Worm (Caenorhabditis elegans) whole organism, L4 larva: ENCODE results near the gene slo-2.

Source experiments
- F44E2.7 ChIP-seq: fragments of 200-800 bp; sonication (Bioruptor generic); IDR thresholded peaks from 2 replicates; pipeline ENCODE4 v2.1.2; 2022; ENCODE audit warnings: missing genetic modification characterization, missing compliant biosample characterization
- F49E8.2 ChIP-seq: sonication (generic microtip); optimal IDR thresholded peaks from 2 replicates; lab custom pipeline; 2016; ENCODE audit warnings: missing compliant biosample characterization, mild to moderate bottlenecking, missing genetic modification characterization, borderline replicate concordance
- T26A8.4 ChIP-seq: fragments of 200-800 bp; sonication (Bioruptor generic); IDR thresholded peaks from 2 replicates; pipeline ENCODE4 v1.3.6; 2022; ENCODE audit warnings: missing genetic modification characterization, missing compliant biosample characterization
- Y105C5A.15 ChIP-seq: fragments of 200-800 bp; sonication (Bioruptor generic); IDR thresholded peaks from 2 replicates; pipeline ENCODE4 v1.3.6; 2022; ENCODE audit warnings: missing genetic modification characterization, missing compliant biosample characterization
- Y48G9A.11 ChIP-seq: fragments of 200-800 bp; sonication (Bioruptor generic); IDR thresholded peaks from 2 replicates; pipeline ENCODE4 v1.3.6; 2022; ENCODE audit warnings: missing genetic modification reagents, missing genetic modification characterization, missing compliant biosample characterization
- Y5F2A.4 ChIP-seq: fragments of 200-800 bp; sonication (Bioruptor generic); optimal IDR thresholded peaks from 2 replicates; lab custom pipeline; 2018; ENCODE audit warnings: mild to moderate bottlenecking, missing genetic modification characterization, missing compliant biosample characterization
- Y75B8A.6 ChIP-seq: fragments of 200-800 bp; sonication (Bioruptor generic); IDR thresholded peaks from 2 replicates; pipeline ENCODE4 v1.3.6; 2022; ENCODE audit warnings: missing genetic modification reagents, missing genetic modification characterization, missing compliant biosample characterization
- ZK546.5 ChIP-seq, 2 experiments: sonication (generic microtip); optimal IDR thresholded peaks; 2 replicates each; lab custom pipeline; 2017; ENCODE audit warnings: missing biosample characterization in 2 of 2, missing genetic modification characterization in 2 of 2
- aha-1 ChIP-seq: fragments of 150-350 bp; peaks from one replicate; lab custom pipeline; 2014; ENCODE audit warnings: missing biosample characterization, missing genetic modification characterization
- ama-1 ChIP-seq: fragments of 150-350 bp; optimal IDR thresholded peaks from 2 replicates; lab custom pipeline; 2014; ENCODE audit warnings: inconsistent platforms, mixed read lengths
- attf-4 ChIP-seq: sonication (generic microtip); optimal IDR thresholded peaks from 3 replicates; lab custom pipeline; 2017; ENCODE audit warnings: missing biosample characterization, missing genetic modification characterization
- ceh-20 ChIP-seq: fragments of 200-800 bp; sonication (Bioruptor generic); IDR thresholded peaks from 2 replicates; pipeline ENCODE4 v1.3.6; 2022; ENCODE audit warnings: missing genetic modification reagents, missing genetic modification characterization, missing compliant biosample characterization
- ctbp-1 ChIP-seq: fragments of 200-800 bp; sonication (Bioruptor generic); IDR thresholded peaks from 2 replicates; pipeline ENCODE4 v1.3.6; 2022; ENCODE audit warnings: missing genetic modification reagents, missing genetic modification characterization, missing compliant biosample characterization
- daf-8 ChIP-seq: fragments of 200-800 bp; sonication (Bioruptor generic); IDR thresholded peaks from 2 replicates; pipeline ENCODE4 v1.3.6; 2022; ENCODE audit warnings: missing genetic modification characterization, missing compliant biosample characterization
- dmd-6 ChIP-seq: fragments of 200-800 bp; sonication (Bioruptor generic); IDR thresholded peaks from 2 replicates; pipeline ENCODE4 v1.3.6; 2022; ENCODE audit warnings: missing genetic modification reagents, missing genetic modification characterization, missing compliant biosample characterization
- dmd-8 ChIP-seq: fragments of 200-800 bp; sonication (Bioruptor generic); IDR thresholded peaks from 2 replicates; pipeline ENCODE4 v1.3.6; 2022; ENCODE audit warnings: missing genetic modification characterization, missing compliant biosample characterization
- dpl-1 ChIP-seq: fragments of 150-350 bp; optimal IDR thresholded peaks from 2 replicates; lab custom pipeline; 2014; ENCODE audit warnings: missing biosample characterization, missing genetic modification reagents, missing genetic modification characterization
- dve-1 ChIP-seq: sonication (generic microtip); optimal IDR thresholded peaks from 2 replicates; lab custom pipeline; 2017; ENCODE audit warnings: antibody characterized with exemption, mild to moderate bottlenecking, missing genetic modification characterization, missing compliant biosample characterization; ENCODE audit not compliant: insufficient read depth
- fkh-10 ChIP-seq: fragments of 150-350 bp; optimal IDR thresholded peaks from 2 replicates; lab custom pipeline; 2014; ENCODE audit warnings: missing biosample characterization, missing genetic modification reagents, missing genetic modification characterization
- hif-1 ChIP-seq, 2 experiments: sonication (generic microtip); optimal IDR thresholded peaks; 2 replicates each; lab custom pipeline; 2016 to 2017; ENCODE audit warnings: missing compliant biosample characterization in 2 of 2, missing genetic modification characterization in 2 of 2, missing genetic modification reagents in 2 of 2, missing genotype in 2 of 2, mild to moderate bottlenecking in 1 of 2
- hlh-11 ChIP-seq: fragments of 200-800 bp; sonication (Bioruptor generic); optimal IDR thresholded peaks from 2 replicates; lab custom pipeline; 2018; ENCODE audit warnings: mild to moderate bottlenecking, missing genetic modification characterization, missing compliant biosample characterization
- hlh-30 ChIP-seq: sonication (generic microtip); optimal IDR thresholded peaks from 2 replicates; lab custom pipeline; 2017; ENCODE audit warnings: antibody characterized with exemption, mild to moderate bottlenecking, missing genetic modification characterization, missing compliant biosample characterization; ENCODE audit not compliant: insufficient read depth
- jun-1 ChIP-seq: fragments of 150-350 bp; optimal IDR thresholded peaks from 2 replicates; lab custom pipeline; 2014; ENCODE audit warnings: missing biosample characterization, missing genetic modification reagents, missing genetic modification characterization
- lir-3 ChIP-seq: sonication (generic microtip); optimal IDR thresholded peaks from 2 replicates; lab custom pipeline; 2016; ENCODE audit warnings: mild to moderate bottlenecking, missing genetic modification characterization, missing compliant biosample characterization
- madf-5 ChIP-seq, 2 experiments: fragments of 200-800 bp; sonication (Bioruptor generic); IDR thresholded peaks; 2 replicates each; pipeline ENCODE4 v1.3.6; 2022; ENCODE audit warnings: missing compliant biosample characterization in 2 of 2, missing genetic modification characterization in 2 of 2
- mdl-1 ChIP-seq, 2 experiments: fragments of 150-350 bp in 1 of 2; sonication (generic microtip) in 1 of 2; optimal IDR thresholded peaks; 2 replicates each; lab custom pipeline; 2014 to 2017; ENCODE audit warnings: missing biosample characterization in 2 of 2, missing genetic modification characterization in 2 of 2
- mdt-29 ChIP-seq: fragments of 200-800 bp; sonication (Bioruptor generic); IDR thresholded peaks from 2 replicates; pipeline ENCODE4 v1.3.6; 2022; ENCODE audit warnings: missing genetic modification reagents, missing genetic modification characterization, missing compliant biosample characterization
- mep-1 ChIP-seq: fragments of 150-350 bp; sonication (generic microtip); optimal IDR thresholded peaks from 3 replicates; lab custom pipeline; 2014; ENCODE audit warnings: missing biosample characterization, missing genetic modification characterization
- mxl-2 ChIP-seq: fragments of 200-800 bp; sonication (Bioruptor generic); conservative IDR thresholded peaks from 2 replicates; pipeline ENCODE4 v1.3.6; 2022; ENCODE audit warnings: missing genetic modification reagents, missing genetic modification characterization, missing compliant biosample characterization
- mxl-3 ChIP-seq: fragments of 200-800 bp; sonication (Bioruptor generic); optimal IDR thresholded peaks from 2 replicates; lab custom pipeline; 2018; ENCODE audit warnings: mild to moderate bottlenecking, missing genetic modification characterization, missing compliant biosample characterization
- nhr-10 ChIP-seq: fragments of 150-350 bp; optimal IDR thresholded peaks from 2 replicates; lab custom pipeline; 2014; ENCODE audit warnings: missing biosample characterization, missing genetic modification characterization
- nhr-102 ChIP-seq: sonication (generic microtip); optimal IDR thresholded peaks from 2 replicates; lab custom pipeline; 2016; ENCODE audit warnings: mild to moderate bottlenecking, missing genetic modification characterization, moderate library complexity, missing compliant biosample characterization
- nhr-11 ChIP-seq: fragments of 150-350 bp; optimal IDR thresholded peaks from 2 replicates; lab custom pipeline; 2014; ENCODE audit warnings: missing biosample characterization, missing genetic modification characterization
- nhr-111 ChIP-seq: fragments of 200-800 bp; sonication (Bioruptor generic); optimal IDR thresholded peaks from 2 replicates; lab custom pipeline; 2018; ENCODE audit warnings: mild to moderate bottlenecking, missing genetic modification characterization, missing compliant biosample characterization
- nhr-28 ChIP-seq: fragments of 150-350 bp; optimal IDR thresholded peaks from 2 replicates; lab custom pipeline; 2014; ENCODE audit warnings: missing biosample characterization, missing genetic modification characterization
- nhr-48 ChIP-seq: sonication (generic microtip); optimal IDR thresholded peaks from 2 replicates; lab custom pipeline; 2016; ENCODE audit warnings: mild to moderate bottlenecking, missing genetic modification characterization, missing compliant biosample characterization
- pha-4 ChIP-seq, 2 experiments: fragments of 150-350 bp in 1 of 2; fragments of 200-800 bp in 1 of 2; sonication (Bioruptor generic) in 1 of 2; IDR thresholded peaks in 1 of 2; optimal IDR thresholded peaks in 1 of 2; 2 replicates each; pipeline versions ENCODE4 v1.3.6 to Lab custom; 2014 to 2022; ENCODE audit warnings: missing genetic modification characterization in 2 of 2, missing genetic modification reagents in 2 of 2, missing biosample characterization in 1 of 2, missing compliant biosample characterization in 1 of 2
- rbr-2 ChIP-seq: sonication (generic microtip); optimal IDR thresholded peaks from 2 replicates; lab custom pipeline; 2016; ENCODE audit warnings: missing genotype, missing genetic modification characterization, missing compliant biosample characterization
- saeg-2 ChIP-seq: fragments of 200-800 bp; sonication (Bioruptor generic); IDR thresholded peaks from 2 replicates; pipeline ENCODE4 v1.3.6; 2022; ENCODE audit warnings: missing genetic modification reagents, missing genetic modification characterization, missing compliant biosample characterization
- sdz-12 ChIP-seq: fragments of 200-800 bp; sonication (Bioruptor generic); optimal IDR thresholded peaks from 2 replicates; lab custom pipeline; 2018; ENCODE audit warnings: mild to moderate bottlenecking, missing genetic modification characterization, missing compliant biosample characterization
- skn-1 ChIP-seq: fragments of 150-350 bp; optimal IDR thresholded peaks from 2 replicates; lab custom pipeline; 2014; ENCODE audit warnings: missing biosample characterization, missing genetic modification characterization
- snpc-4 ChIP-seq: fragments of 150-350 bp; optimal IDR thresholded peaks from 2 replicates; lab custom pipeline; 2014; ENCODE audit warnings: missing biosample characterization, missing genetic modification characterization
- tra-1 ChIP-seq: fragments of 200-800 bp; sonication (Bioruptor generic); IDR thresholded peaks from 2 replicates; pipeline ENCODE4 v1.3.6; 2022; ENCODE audit warnings: missing genetic modification reagents, missing genetic modification characterization, missing compliant biosample characterization
- unc-62 ChIP-seq, 3 experiments: fragments of 150-350 bp in 1 of 3; sonication (generic microtip); optimal IDR thresholded peaks in 2 of 3; peaks in 1 of 3; 1 replicate in 1 of 3; 2 replicates in 2 of 3; lab custom pipeline; 2014 to 2017; ENCODE audit warnings: missing biosample characterization in 3 of 3, missing genetic modification characterization in 3 of 3, missing genetic modification reagents in 3 of 3, missing genotype in 1 of 3
- vab-7 ChIP-seq: fragments of 200-800 bp; sonication (Bioruptor generic); IDR thresholded peaks from 2 replicates; pipeline ENCODE4 v1.3.6; 2022; ENCODE audit warnings: missing genetic modification reagents, missing genetic modification characterization, missing compliant biosample characterization
- zip-11 ChIP-seq: fragments of 200-800 bp; sonication (Bioruptor generic); IDR thresholded peaks from 2 replicates; pipeline ENCODE4 v1.3.6; 2022; ENCODE audit warnings: missing genetic modification characterization, missing compliant biosample characterization
- zip-2 ChIP-seq: fragments of 150-350 bp; optimal IDR thresholded peaks from 2 replicates; lab custom pipeline; 2014; ENCODE audit warnings: missing biosample characterization, missing genetic modification characterization
- ztf-11 ChIP-seq: fragments of 150-350 bp; optimal IDR thresholded peaks from 2 replicates; lab custom pipeline; 2014; ENCODE audit warnings: missing biosample characterization, missing genetic modification characterization

The slo-2 gene

DNA sequence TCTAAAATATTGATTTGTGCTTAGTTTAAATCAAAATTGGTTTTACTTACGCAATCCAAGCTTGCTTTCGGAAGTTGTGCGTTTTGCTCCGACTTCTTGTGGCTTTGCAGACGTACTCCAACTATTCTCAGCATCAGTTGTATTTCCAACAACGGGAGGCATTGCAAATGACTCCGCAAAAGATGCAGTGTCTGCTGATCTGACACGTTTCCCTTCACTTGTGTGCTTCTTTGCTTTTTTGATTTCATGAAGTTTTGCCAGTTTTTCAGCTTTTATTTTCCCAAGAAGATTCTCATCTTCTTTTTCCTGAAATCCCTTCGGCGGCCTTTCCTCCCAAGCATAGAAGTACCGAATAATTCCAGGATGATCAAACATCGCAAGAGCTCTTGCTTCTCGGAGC, 5.9 kb upstream of the slo-2 start:
- TF ChIP-seq mxl-2 (GFP tag; lab: Robert Waterston, UW) (no peak), ama-1 (no peak), attf-4 (tag; lab: Kevin White, UChicago) (no peak), aha-1 (tag; lab: Kevin White, UChicago) (peak; percentile 92), T26A8.4 (GFP tag; lab: Robert Waterston, UW) (no peak), pha-4 (GFP tag; IDR thresholded peaks at IDR 0.05; lab: Robert Waterston, UW) (no peak), pha-4 (tag; optimal IDR thresholded peaks at IDR 0.05; lab: Kevin White, UChicago) (no peak), unc-62 (GFP tag; optimal IDR thresholded peaks at IDR 0.05 in 1 of 2; lab: Kevin White, UChicago) (peak in 1 of 2 experiments; percentile 24), unc-62 (tag; optimal IDR thresholded peaks at IDR 0.05; lab: Kevin White, UChicago) (no peak), rbr-2 (tag; lab: Kevin White, UChicago) (no peak), zip-2 (tag; lab: Kevin White, UChicago) (no peak), Y5F2A.4 (GFP tag; lab: Kevin White, UChicago) (no peak), ctbp-1 (GFP tag; lab: Robert Waterston, UW) (no peak), snpc-4 (no peak), nhr-28 (tag; lab: Kevin White, UChicago) (no peak), zip-11 (no peak), mxl-3 (GFP tag; lab: Kevin White, UChicago) (no peak), Y75B8A.6 (no peak), nhr-11 (tag; lab: Kevin White, UChicago) (no peak)

DNA sequence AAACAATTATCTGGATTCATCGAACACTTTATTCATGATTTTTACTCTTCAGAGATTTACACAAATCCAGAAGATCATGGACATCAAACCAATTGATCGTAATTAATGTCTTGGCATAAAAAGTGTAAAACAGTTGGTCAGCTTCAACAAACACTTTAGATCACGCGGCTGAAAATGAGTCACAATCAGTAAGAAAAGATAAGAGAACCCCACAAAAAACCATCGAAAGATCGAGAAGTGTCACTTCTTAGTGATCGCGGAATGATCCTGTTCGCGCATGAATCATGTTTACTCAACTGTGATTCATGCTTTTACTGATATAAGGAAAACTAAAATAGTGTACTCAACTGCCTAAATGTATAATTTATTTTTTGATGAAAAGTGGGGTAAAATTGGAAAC, 3.7 kb upstream of the slo-2 start:
- TF ChIP-seq mep-1 (tag; lab: Kevin White, UChicago) = no peak
- TF ChIP-seq saeg-2 (GFP tag; lab: Robert Waterston, UW) = no peak
- peak; percentile 28; the same call in 1 of the 2 replicates for TF ChIP-seq pha-4 (GFP tag; IDR thresholded peaks at IDR 0.05; lab: Robert Waterston, UW)
- TF ChIP-seq pha-4 (tag; optimal IDR thresholded peaks at IDR 0.05; lab: Kevin White, UChicago) = peak; percentile 50
- TF ChIP-seq nhr-11 (tag; lab: Kevin White, UChicago) = peak; percentile 47
- TF ChIP-seq F49E8.2 (tag; lab: Kevin White, UChicago) = no peak
- TF ChIP-seq Y75B8A.6 = no peak
- TF ChIP-seq zip-11 = no peak
- TF ChIP-seq hlh-11 (tag; lab: Kevin White, UChicago) = peak; percentile 85
- peak in 1 of 2 experiments; percentile 42 for TF ChIP-seq hif-1 (tag; optimal IDR thresholded peaks at IDR 0.05; lab: Kevin White, UChicago)
- TF ChIP-seq daf-8 (GFP tag; lab: Robert Waterston, UW) = no peak
- TF ChIP-seq mxl-2 (GFP tag; lab: Robert Waterston, UW) = no peak
- TF ChIP-seq aha-1 (tag; lab: Kevin White, UChicago) = peak; percentile 95
- peak; percentile 20 for TF ChIP-seq nhr-48
- peak; percentile 60 for TF ChIP-seq dmd-6
- peak; percentile 29 for TF ChIP-seq sdz-12 (GFP tag; lab: Kevin White, UChicago)
- TF ChIP-seq vab-7 = no peak
- no peak for TF ChIP-seq madf-5 (GFP tag; IDR thresholded peaks at IDR 0.05; lab: Robert Waterston, UW)
- TF ChIP-seq dve-1 (tag; lab: Kevin White, UChicago) = peak; percentile 84
- no peak for TF ChIP-seq jun-1 (tag; lab: Kevin White, UChicago)
- no peak for TF ChIP-seq dmd-8 (GFP tag; lab: Robert Waterston, UW)
- TF ChIP-seq nhr-10 (tag; lab: Kevin White, UChicago) = no peak
- peak; percentile 41 for TF ChIP-seq zip-2 (tag; lab: Kevin White, UChicago)
- TF ChIP-seq ZK546.5 (tag; optimal IDR thresholded peaks at IDR 0.05; lab: Kevin White, UChicago) = no peak
- TF ChIP-seq snpc-4 = no peak
- no peak for TF ChIP-seq skn-1 (tag; lab: Kevin White, UChicago)
- TF ChIP-seq lir-3 (tag; lab: Kevin White, UChicago) = no peak
- TF ChIP-seq nhr-102 = peak; percentile 32
- TF ChIP-seq nhr-111 (GFP tag; lab: Kevin White, UChicago) = no peak
- no peak for TF ChIP-seq fkh-10 (GFP tag; lab: Kevin White, UChicago)
- no peak for TF ChIP-seq dpl-1
- peak; percentile 8 for TF ChIP-seq mxl-3 (GFP tag; lab: Kevin White, UChicago)
- TF ChIP-seq F44E2.7 (GFP tag; lab: Robert Waterston, UW) = no peak
- no peak for TF ChIP-seq Y105C5A.15 (GFP tag; lab: Robert Waterston, UW)
- peak; percentile 37; the same call in 1 of the 2 replicates for TF ChIP-seq tra-1 (GFP tag; lab: Robert Waterston, UW)
- peak; percentile 75 for TF ChIP-seq hlh-30 (tag; lab: Kevin White, UChicago)
- peak; percentile 41; the same call in 1 of the 2 replicates for TF ChIP-seq ceh-20
- no peak for TF ChIP-seq ztf-11 (tag; lab: Kevin White, UChicago)
- TF ChIP-seq mdl-1 (tag; optimal IDR thresholded peaks at IDR 0.05; lab: Kevin White, UChicago) = peak in 1 of 2 experiments; percentile 12
- TF ChIP-seq mdt-29 (GFP tag; lab: Robert Waterston, UW) = peak; percentile 47; the same call in 1 of the 2 replicates
- TF ChIP-seq Y48G9A.11 (GFP tag; lab: Robert Waterston, UW) = no peak
